Worm (Caenorhabditis elegans) whole organism, L2 larva: ENCODE data around the gene F23F1.6.

ENCODE experiments used
- C34F6.9 ChIP-seq: fragments of 150-350 bp; optimal IDR thresholded peaks from 2 replicates; lab custom pipeline; 2014; ENCODE audit warnings: missing biosample characterization, missing genetic modification characterization
- F13H6.1 ChIP-seq: sonication (generic microtip); optimal IDR thresholded peaks from 2 replicates; lab custom pipeline; 2016; ENCODE audit warnings: missing genetic modification characterization, missing compliant biosample characterization
- Y55F3AM.14 ChIP-seq: fragments of 200-800 bp; sonication (Bioruptor generic); optimal IDR thresholded peaks from 2 replicates; lab custom pipeline; 2018; ENCODE audit warnings: mild to moderate bottlenecking, missing genetic modification characterization, missing compliant biosample characterization
- aly-2 ChIP-seq: fragments of 150-350 bp; optimal IDR thresholded peaks from 2 replicates; lab custom pipeline; 2014; ENCODE audit warnings: missing biosample characterization, missing genetic modification characterization
- blmp-1 ChIP-seq: sonication (generic microtip); optimal IDR thresholded peaks from 2 replicates; lab custom pipeline; 2017; ENCODE audit warnings: missing genetic modification characterization, mild to moderate bottlenecking, missing compliant biosample characterization, antibody characterized with exemption, moderate library complexity; ENCODE audit not compliant: insufficient read depth
- ceh-16 ChIP-seq: fragments of 150-350 bp; optimal IDR thresholded peaks from 2 replicates; lab custom pipeline; 2014; ENCODE audit warnings: missing biosample characterization, missing genetic modification characterization
- ceh-82 ChIP-seq: fragments of 150-350 bp; optimal IDR thresholded peaks from 2 replicates; lab custom pipeline; 2014; ENCODE audit warnings: missing biosample characterization, missing genetic modification characterization
- crh-2 ChIP-seq: sonication (generic microtip); optimal IDR thresholded peaks from 2 replicates; lab custom pipeline; 2017; ENCODE audit warnings: missing biosample characterization, missing genetic modification characterization
- dmd-4 ChIP-seq: sonication (generic microtip); optimal IDR thresholded peaks from 2 replicates; lab custom pipeline; 2017; ENCODE audit warnings: missing biosample characterization, missing genetic modification characterization
- elt-3 ChIP-seq: sonication (generic microtip); optimal IDR thresholded peaks from 2 replicates; lab custom pipeline; 2017; ENCODE audit warnings: missing biosample characterization, missing genetic modification characterization
- fos-1 ChIP-seq: fragments of 150-350 bp; optimal IDR thresholded peaks from 2 replicates; lab custom pipeline; 2014; ENCODE audit warnings: missing biosample characterization, missing genetic modification characterization
- gmeb-1 ChIP-seq: fragments of 150-350 bp; optimal IDR thresholded peaks from 2 replicates; lab custom pipeline; 2014; ENCODE audit warnings: missing biosample characterization, missing genetic modification characterization
- lin-11 ChIP-seq: fragments of 150-350 bp; sonication (generic microtip); optimal IDR thresholded peaks from 2 replicates; lab custom pipeline; 2014; ENCODE audit warnings: missing biosample characterization, missing genetic modification characterization, inconsistent platforms, mixed read lengths
- lin-13 ChIP-seq: fragments of 150-350 bp; optimal IDR thresholded peaks from 2 replicates; lab custom pipeline; 2014; ENCODE audit warnings: missing biosample characterization, missing genetic modification reagents, missing genetic modification characterization
- lin-39 ChIP-seq: fragments of 150-350 bp; optimal IDR thresholded peaks from 2 replicates; lab custom pipeline; 2014; ENCODE audit warnings: missing biosample characterization, missing genetic modification reagents, missing genetic modification characterization
- mab-5 ChIP-seq: fragments of 150-350 bp; optimal IDR thresholded peaks from 2 replicates; lab custom pipeline; 2014; ENCODE audit warnings: missing biosample characterization, missing genetic modification characterization
- mdl-1 ChIP-seq, 2 experiments: fragments of 150-350 bp in 1 of 2; sonication (generic microtip) in 1 of 2; optimal IDR thresholded peaks; 2 replicates each; lab custom pipeline; 2017; ENCODE audit warnings: missing biosample characterization in 2 of 2, missing genetic modification characterization in 2 of 2
- nhr-10 ChIP-seq: sonication (generic microtip); optimal IDR thresholded peaks from 2 replicates; lab custom pipeline; 2017; ENCODE audit warnings: missing biosample characterization, missing genetic modification characterization
- nhr-11 ChIP-seq: fragments of 150-350 bp; optimal IDR thresholded peaks from 2 replicates; lab custom pipeline; 2014; ENCODE audit warnings: missing biosample characterization, missing genetic modification characterization
- nhr-12 ChIP-seq: fragments of 150-350 bp; optimal IDR thresholded peaks from 2 replicates; lab custom pipeline; 2014; ENCODE audit warnings: missing biosample characterization, missing genetic modification characterization
- nhr-129 ChIP-seq: fragments of 150-350 bp; optimal IDR thresholded peaks from 2 replicates; lab custom pipeline; 2014; ENCODE audit warnings: missing biosample characterization, missing genetic modification characterization
- nhr-23 ChIP-seq: fragments of 150-350 bp; optimal IDR thresholded peaks from 2 replicates; lab custom pipeline; 2014; ENCODE audit warnings: missing biosample characterization, missing genetic modification reagents, missing genetic modification characterization
- nhr-25 ChIP-seq: fragments of 150-350 bp; sonication (generic microtip); optimal IDR thresholded peaks from 3 replicates; lab custom pipeline; 2014; ENCODE audit warnings: missing biosample characterization, missing genetic modification characterization
- nhr-6 ChIP-seq: fragments of 150-350 bp; optimal IDR thresholded peaks from 2 replicates; lab custom pipeline; 2014; ENCODE audit warnings: missing biosample characterization, missing genetic modification characterization
- nhr-77 ChIP-seq: fragments of 150-350 bp; optimal IDR thresholded peaks from 2 replicates; lab custom pipeline; 2014; ENCODE audit warnings: missing biosample characterization, missing genetic modification characterization
- sem-4 ChIP-seq: fragments of 150-350 bp; optimal IDR thresholded peaks from 2 replicates; lab custom pipeline; 2014; ENCODE audit warnings: missing biosample characterization, missing genetic modification reagents, missing genetic modification characterization
- skn-1 ChIP-seq: sonication (generic microtip); optimal IDR thresholded peaks from 2 replicates; lab custom pipeline; 2017; ENCODE audit warnings: missing biosample characterization, missing genetic modification characterization
- snpc-4 ChIP-seq: fragments of 150-350 bp; optimal IDR thresholded peaks from 2 replicates; lab custom pipeline; 2014; ENCODE audit warnings: missing biosample characterization, missing genetic modification characterization
- unc-55 ChIP-seq: fragments of 150-350 bp; sonication (generic microtip); optimal IDR thresholded peaks from 3 replicates; lab custom pipeline; 2014; ENCODE audit warnings: missing biosample characterization, missing genetic modification reagents, missing genetic modification characterization
- unc-62 ChIP-seq: fragments of 150-350 bp; optimal IDR thresholded peaks from 2 replicates; lab custom pipeline; 2014; ENCODE audit warnings: missing biosample characterization, missing genetic modification reagents, missing genetic modification characterization
- zag-1 ChIP-seq: fragments of 150-350 bp; optimal IDR thresholded peaks from 2 replicates; lab custom pipeline; 2014; ENCODE audit warnings: missing biosample characterization, missing genetic modification characterization

The F23F1.6 gene

DNA sequence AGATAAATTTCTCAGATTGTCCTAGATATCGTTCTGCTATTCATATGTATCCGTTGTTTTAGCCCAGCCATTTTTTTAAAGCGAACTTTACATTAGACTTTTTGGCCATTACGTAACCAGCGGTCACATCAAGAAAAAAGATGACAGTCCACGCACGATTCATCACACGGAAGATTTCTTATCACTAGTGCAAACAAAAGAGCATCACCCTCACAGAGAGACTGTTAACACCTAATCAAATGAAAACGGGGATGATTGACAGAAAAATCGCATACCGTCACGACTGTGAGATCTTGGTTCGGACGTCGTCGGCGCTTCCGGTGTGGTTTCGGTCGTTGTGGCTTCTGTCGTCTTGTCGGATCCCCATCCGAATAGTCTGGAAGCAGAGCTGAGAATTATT lies 39.5 kb upstream of the F23F1.6 start:
- TF ChIP-seq mab-5 (tag; lab: Kevin White, UChicago) (no peak), fos-1 (tag; lab: Kevin White, UChicago) (peak; percentile 66), mdl-1 (tag; optimal IDR thresholded peaks at IDR 0.05; lab: Kevin White, UChicago) (no peak)

DNA sequence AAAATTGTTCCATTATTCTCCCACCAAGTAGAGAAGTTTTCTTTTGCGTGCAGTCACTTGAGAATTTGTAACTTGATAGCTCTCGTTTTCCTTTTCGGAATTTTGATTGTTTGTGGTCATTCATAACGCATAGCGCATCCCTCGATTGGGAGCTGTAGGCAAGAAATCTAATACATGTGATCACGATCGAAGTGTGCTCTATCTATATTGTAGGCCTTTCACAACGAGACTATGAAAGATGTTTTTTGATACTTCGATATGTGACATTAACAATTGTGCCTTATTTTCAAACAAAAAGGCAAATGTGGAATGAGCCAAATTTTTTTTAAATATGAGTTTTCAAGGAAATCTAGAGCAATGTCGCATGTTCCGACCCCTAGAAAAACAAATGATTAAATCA lies 38.7 kb upstream of the F23F1.6 start:
- TF ChIP-seq ceh-82 (tag; lab: Kevin White, UChicago) (no peak), nhr-129 (tag; lab: Kevin White, UChicago) (no peak), blmp-1 (tag; lab: Kevin White, UChicago) (no peak), nhr-25 (tag; lab: Kevin White, UChicago) (no peak), lin-11 (tag; lab: Kevin White, UChicago) (no peak), snpc-4 (tag; lab: Kevin White, UChicago) (no peak), Y55F3AM.14 (GFP tag; lab: Kevin White, UChicago) (no peak), unc-62 (GFP tag; lab: Kevin White, UChicago) (no peak), unc-55 (no peak), gmeb-1 (no peak), nhr-12 (tag; lab: Kevin White, UChicago) (no peak), ceh-16 (no peak), mdl-1 (tag; optimal IDR thresholded peaks at IDR 0.05; lab: Kevin White, UChicago) (no peak), nhr-6 (tag; lab: Kevin White, UChicago) (no peak)

- TF ChIP-seq nhr-11 (tag; lab: Kevin White, UChicago) (no peak), sem-4 (tag; lab: Kevin White, UChicago) (no peak), lin-13 (GFP tag; lab: Kevin White, UChicago) (no peak), dmd-4 (no peak), fos-1 (tag; lab: Kevin White, UChicago) (no peak), unc-62 (GFP tag; lab: Kevin White, UChicago) (no peak), nhr-129 (tag; lab: Kevin White, UChicago) (no peak), nhr-23 (tag; lab: Kevin White, UChicago) (no peak)
Observed at ce11 chrII:73892-74291, 36.8 kb upstream of the F23F1.6 start.

- TF ChIP-seq nhr-11 (tag; lab: Kevin White, UChicago) = no peak
- TF ChIP-seq C34F6.9 (tag; lab: Kevin White, UChicago) = no peak
- TF ChIP-seq unc-62 (GFP tag; lab: Kevin White, UChicago) = no peak
- TF ChIP-seq lin-13 (GFP tag; lab: Kevin White, UChicago) = no peak
- no peak for TF ChIP-seq fos-1 (tag; lab: Kevin White, UChicago)
- peak; percentile 6 for TF ChIP-seq F13H6.1
Observed at ce11 chrII:73329-73728, 36.2 kb upstream of the F23F1.6 start.

ce11 chrII:69354-69753 lies 32.2 kb upstream of the F23F1.6 start, which contains the start of gene egl-26:
egl-26 (plus strand) TSS chrII:69654.
- no peak for TF ChIP-seq lin-13 (GFP tag; lab: Kevin White, UChicago)
- no peak for TF ChIP-seq crh-2 (tag; lab: Kevin White, UChicago)
- no peak for TF ChIP-seq skn-1 (tag; lab: Kevin White, UChicago)
- TF ChIP-seq, all 48 proteins: peak for 0

ce11 chrII:68757-69156 lies 31.6 kb upstream of the F23F1.6 start:
- TF ChIP-seq lin-39 (tag; lab: Kevin White, UChicago) (no peak), aly-2 (no peak), nhr-129 (tag; lab: Kevin White, UChicago) (no peak), zag-1 (tag; lab: Kevin White, UChicago) (no peak), unc-55 (no peak), nhr-6 (tag; lab: Kevin White, UChicago) (no peak), elt-3 (tag; lab: Kevin White, UChicago) (no peak), fos-1 (tag; lab: Kevin White, UChicago) (no peak), nhr-10 (tag; lab: Kevin White, UChicago) (no peak), skn-1 (tag; lab: Kevin White, UChicago) (no peak), nhr-77 (no peak), unc-62 (GFP tag; lab: Kevin White, UChicago) (no peak), nhr-12 (tag; lab: Kevin White, UChicago) (no peak), sem-4 (tag; lab: Kevin White, UChicago) (no peak)
